Worm (Caenorhabditis elegans): ENCODE measurements around the gene dgn-2.

- TF ChIP-seq die-1 (tag; optimal IDR thresholded peaks at IDR 0.05) (no peak), K12H6.12 (tag; optimal IDR thresholded peaks at IDR 0.05) (no peak), zim-3 (tag; optimal IDR thresholded peaks at IDR 0.05) (no peak), F33H1.4 (GFP tag; IDR thresholded peaks at IDR 0.05) (no peak), cebp-2 (GFP tag; IDR thresholded peaks at IDR 0.05) (no peak), unc-62 (GFP tag; optimal IDR thresholded peaks at IDR 0.05) (no peak), C17E4.6 (GFP tag; IDR thresholded peaks at IDR 0.05) (no peak), F23B12.7 (tag; optimal IDR thresholded peaks at IDR 0.05; ENCODE audit: insufficient read depth) (no peak), ceh-91 (GFP tag; IDR thresholded peaks at IDR 0.05) (no peak), ztf-28 (GFP tag; IDR thresholded peaks at IDR 0.05) (no peak), mxl-1 (tag; optimal IDR thresholded peaks at IDR 0.05) (no peak), snpc-1.1 (tag; optimal IDR thresholded peaks at IDR 0.05; ENCODE audit: insufficient read depth) (no peak), ceh-79 (tag; optimal IDR thresholded peaks at IDR 0.05) (no peak)
These were observed 46.3 kb downstream of the dgn-2 start, which contains the start of gene pdk-1 for ce11 chrX:1321044-1321443.
